Worm (Caenorhabditis elegans) whole organism, L4 larva: ENCODE data around the gene fbxb-42.

Source experiments
- F10B5.3 ChIP-seq: sonication (generic microtip); optimal IDR thresholded peaks from 2 replicates; lab custom pipeline; 2016; ENCODE audit warnings: mild to moderate bottlenecking, missing genetic modification characterization, missing compliant biosample characterization
- F44E2.7 ChIP-seq: fragments of 200-800 bp; sonication (Bioruptor generic); IDR thresholded peaks from 2 replicates; pipeline ENCODE4 v2.1.2; 2022; ENCODE audit warnings: missing genetic modification characterization, missing compliant biosample characterization
- T20F7.1 ChIP-seq: fragments of 200-800 bp; sonication (Bioruptor generic); optimal IDR thresholded peaks from 2 replicates; lab custom pipeline; 2018; ENCODE audit warnings: mild to moderate bottlenecking, missing genetic modification characterization, missing compliant biosample characterization
- Y105C5A.15 ChIP-seq: fragments of 200-800 bp; sonication (Bioruptor generic); IDR thresholded peaks from 2 replicates; pipeline ENCODE4 v1.3.6; 2022; ENCODE audit warnings: missing genetic modification characterization, missing compliant biosample characterization
- aha-1 ChIP-seq: fragments of 150-350 bp; peaks from one replicate; lab custom pipeline; 2014; ENCODE audit warnings: missing biosample characterization, missing genetic modification characterization
- arid-1 ChIP-seq: fragments of 200-800 bp; sonication (Bioruptor generic); conservative IDR thresholded peaks from 2 replicates; pipeline ENCODE4 v1.3.6; 2022; ENCODE audit warnings: missing genetic modification reagents, missing genetic modification characterization, missing compliant biosample characterization
- ceh-20 ChIP-seq: fragments of 200-800 bp; sonication (Bioruptor generic); IDR thresholded peaks from 2 replicates; pipeline ENCODE4 v1.3.6; 2022; ENCODE audit warnings: missing genetic modification reagents, missing genetic modification characterization, missing compliant biosample characterization
- ceh-28 ChIP-seq: fragments of 150-350 bp; optimal IDR thresholded peaks from 2 replicates; lab custom pipeline; 2014; ENCODE audit warnings: missing biosample characterization, missing genetic modification reagents, missing genetic modification characterization
- ces-1 ChIP-seq: fragments of 150-350 bp; sonication (generic microtip); optimal IDR thresholded peaks from 4 replicates; lab custom pipeline; 2014; ENCODE audit warnings: missing biosample characterization, missing genetic modification reagents, missing genetic modification characterization
- daf-16 ChIP-seq, 3 experiments: sonication (generic microtip); optimal IDR thresholded peaks; 2 replicates each; lab custom pipeline; 2016 to 2017; ENCODE audit warnings: missing genetic modification characterization in 3 of 3, missing genetic modification reagents in 3 of 3, mild to moderate bottlenecking in 2 of 3, missing compliant biosample characterization in 2 of 3, missing biosample characterization in 1 of 3, moderate library complexity in 1 of 3
- dmd-6 ChIP-seq: fragments of 200-800 bp; sonication (Bioruptor generic); IDR thresholded peaks from 2 replicates; pipeline ENCODE4 v1.3.6; 2022; ENCODE audit warnings: missing genetic modification reagents, missing genetic modification characterization, missing compliant biosample characterization
- dmd-9 ChIP-seq: fragments of 200-800 bp; sonication (Bioruptor generic); IDR thresholded peaks from 2 replicates; pipeline ENCODE4 v1.3.6; 2022; ENCODE audit warnings: missing genetic modification reagents, missing genetic modification characterization, missing compliant biosample characterization
- dpl-1 ChIP-seq: fragments of 150-350 bp; optimal IDR thresholded peaks from 2 replicates; lab custom pipeline; 2014; ENCODE audit warnings: missing biosample characterization, missing genetic modification reagents, missing genetic modification characterization
- dve-1 ChIP-seq: sonication (generic microtip); optimal IDR thresholded peaks from 2 replicates; lab custom pipeline; 2017; ENCODE audit warnings: antibody characterized with exemption, mild to moderate bottlenecking, missing genetic modification characterization, missing compliant biosample characterization; ENCODE audit not compliant: insufficient read depth
- fkh-10 ChIP-seq: fragments of 150-350 bp; optimal IDR thresholded peaks from 2 replicates; lab custom pipeline; 2014; ENCODE audit warnings: missing biosample characterization, missing genetic modification reagents, missing genetic modification characterization
- hlh-11 ChIP-seq: fragments of 200-800 bp; sonication (Bioruptor generic); optimal IDR thresholded peaks from 2 replicates; lab custom pipeline; 2018; ENCODE audit warnings: mild to moderate bottlenecking, missing genetic modification characterization, missing compliant biosample characterization
- lim-7 ChIP-seq: fragments of 200-800 bp; sonication (Bioruptor generic); IDR thresholded peaks from 2 replicates; pipeline ENCODE4 v1.3.6; 2022; ENCODE audit warnings: missing genetic modification characterization, missing compliant biosample characterization
- lin-29 ChIP-seq: fragments of 200-800 bp; sonication (Bioruptor generic); IDR thresholded peaks from 2 replicates; pipeline ENCODE4 v1.3.6; 2022; ENCODE audit warnings: missing genetic modification reagents, missing genetic modification characterization, missing compliant biosample characterization
- lir-3 ChIP-seq: sonication (generic microtip); optimal IDR thresholded peaks from 2 replicates; lab custom pipeline; 2016; ENCODE audit warnings: mild to moderate bottlenecking, missing genetic modification characterization, missing compliant biosample characterization
- lsy-2 ChIP-seq, 2 experiments: fragments of 150-350 bp in 1 of 2; sonication (generic microtip) in 1 of 2; optimal IDR thresholded peaks; 2 replicates each; lab custom pipeline; 2014 to 2017; ENCODE audit warnings: missing biosample characterization in 2 of 2, missing genetic modification characterization in 2 of 2
- mdl-1 ChIP-seq, 2 experiments: fragments of 150-350 bp in 1 of 2; sonication (generic microtip) in 1 of 2; optimal IDR thresholded peaks; 2 replicates each; lab custom pipeline; 2014 to 2017; ENCODE audit warnings: missing biosample characterization in 2 of 2, missing genetic modification characterization in 2 of 2
- mxl-2 ChIP-seq: fragments of 200-800 bp; sonication (Bioruptor generic); conservative IDR thresholded peaks from 2 replicates; pipeline ENCODE4 v1.3.6; 2022; ENCODE audit warnings: missing genetic modification reagents, missing genetic modification characterization, missing compliant biosample characterization
- mxl-3 ChIP-seq: fragments of 200-800 bp; sonication (Bioruptor generic); optimal IDR thresholded peaks from 2 replicates; lab custom pipeline; 2018; ENCODE audit warnings: mild to moderate bottlenecking, missing genetic modification characterization, missing compliant biosample characterization
- nhr-102 ChIP-seq: sonication (generic microtip); optimal IDR thresholded peaks from 2 replicates; lab custom pipeline; 2016; ENCODE audit warnings: mild to moderate bottlenecking, missing genetic modification characterization, moderate library complexity, missing compliant biosample characterization
- nhr-11 ChIP-seq: fragments of 150-350 bp; optimal IDR thresholded peaks from 2 replicates; lab custom pipeline; 2014; ENCODE audit warnings: missing biosample characterization, missing genetic modification characterization
- nhr-25 ChIP-seq: sonication (generic microtip); optimal IDR thresholded peaks from 2 replicates; lab custom pipeline; 2017; ENCODE audit warnings: missing genetic modification characterization, mild to moderate bottlenecking, missing compliant biosample characterization, antibody characterized with exemption, moderate library complexity, borderline replicate concordance; ENCODE audit not compliant: insufficient read depth
- nhr-28 ChIP-seq: fragments of 150-350 bp; optimal IDR thresholded peaks from 2 replicates; lab custom pipeline; 2014; ENCODE audit warnings: missing biosample characterization, missing genetic modification characterization
- nhr-77 ChIP-seq: fragments of 150-350 bp; optimal IDR thresholded peaks from 2 replicates; lab custom pipeline; 2014; ENCODE audit warnings: missing biosample characterization, missing genetic modification characterization
- pqm-1 ChIP-seq: sonication (generic microtip); optimal IDR thresholded peaks from 2 replicates; lab custom pipeline; 2017; ENCODE audit warnings: missing biosample characterization, missing genetic modification characterization
- sdz-12 ChIP-seq: fragments of 200-800 bp; sonication (Bioruptor generic); optimal IDR thresholded peaks from 2 replicates; lab custom pipeline; 2018; ENCODE audit warnings: mild to moderate bottlenecking, missing genetic modification characterization, missing compliant biosample characterization
- set-16 ChIP-seq: fragments of 200-800 bp; sonication (Bioruptor generic); IDR thresholded peaks from 2 replicates; pipeline ENCODE4 v1.3.6; 2022; ENCODE audit warnings: missing genetic modification reagents, missing genetic modification characterization, missing compliant biosample characterization
- snpc-1.2 ChIP-seq: fragments of 200-800 bp; sonication (Bioruptor generic); IDR thresholded peaks from 2 replicates; pipeline ENCODE4 v1.3.6; 2022; ENCODE audit warnings: missing genetic modification reagents, missing genetic modification characterization, missing compliant biosample characterization
- spr-1 ChIP-seq: sonication (generic microtip); optimal IDR thresholded peaks from 2 replicates; lab custom pipeline; 2016; ENCODE audit warnings: mild to moderate bottlenecking, missing genetic modification characterization, missing compliant biosample characterization
- tag-97 ChIP-seq: fragments of 200-800 bp; sonication (Bioruptor generic); IDR thresholded peaks from 2 replicates; pipeline ENCODE4 v1.3.6; 2022; ENCODE audit warnings: missing genetic modification characterization, missing compliant biosample characterization
- unc-130 ChIP-seq: sonication (generic microtip); optimal IDR thresholded peaks from 2 replicates; lab custom pipeline; 2016; ENCODE audit warnings: missing genetic modification reagents, missing genetic modification characterization, missing compliant biosample characterization
- vab-7 ChIP-seq: fragments of 200-800 bp; sonication (Bioruptor generic); IDR thresholded peaks from 2 replicates; pipeline ENCODE4 v1.3.6; 2022; ENCODE audit warnings: missing genetic modification reagents, missing genetic modification characterization, missing compliant biosample characterization
- zfp-3 ChIP-seq: fragments of 200-800 bp; sonication (Bioruptor generic); conservative IDR thresholded peaks from 2 replicates; pipeline ENCODE4 v1.3.6; 2022; ENCODE audit warnings: missing genetic modification reagents, missing genetic modification characterization, missing compliant biosample characterization
- zip-2 ChIP-seq: fragments of 150-350 bp; optimal IDR thresholded peaks from 2 replicates; lab custom pipeline; 2014; ENCODE audit warnings: missing biosample characterization, missing genetic modification characterization
- ztf-7 ChIP-seq: fragments of 150-350 bp; optimal IDR thresholded peaks from 2 replicates; lab custom pipeline; 2014; ENCODE audit warnings: missing biosample characterization, missing genetic modification characterization

Gene fbxb-42

DNA sequence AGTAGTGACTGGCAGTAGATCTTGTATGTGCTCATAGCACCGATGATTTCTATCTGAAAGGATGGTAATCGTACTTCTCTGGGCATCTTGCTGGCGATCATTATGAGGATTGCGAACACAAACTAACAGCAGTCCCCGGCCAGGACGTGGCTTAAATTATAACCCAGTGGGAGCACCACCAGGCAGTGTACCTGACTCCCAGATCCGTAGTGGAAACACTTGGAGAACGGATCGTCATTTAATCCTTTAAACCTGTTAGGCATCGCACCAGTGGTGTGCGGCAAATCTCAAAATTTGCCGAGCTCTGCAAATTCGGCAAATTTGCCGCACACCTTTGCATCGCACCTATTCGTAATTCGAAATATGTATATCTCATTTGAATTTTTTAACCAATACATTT lies 30.2 kb downstream of the fbxb-42 start, which contains the start of gene K05F6.8:
K05F6.8 (minus strand) TSS at position 101 of the 400 bp plus-strand sequence.
- TF ChIP-seq T20F7.1 (GFP tag; lab: Kevin White, UChicago) (no peak), F10B5.3 (no peak), daf-16 (GFP tag; optimal IDR thresholded peaks at IDR 0.05; lab: Kevin White, UChicago) (no peak), daf-16 (tag; optimal IDR thresholded peaks at IDR 0.05; lab: Kevin White, UChicago) (no peak), dmd-9 (GFP tag; lab: Robert Waterston, UW) (no peak), dmd-6 (GFP tag; lab: Robert Waterston, UW) (no peak), pqm-1 (tag; lab: Kevin White, UChicago) (no peak), sdz-12 (no peak)

DNA sequence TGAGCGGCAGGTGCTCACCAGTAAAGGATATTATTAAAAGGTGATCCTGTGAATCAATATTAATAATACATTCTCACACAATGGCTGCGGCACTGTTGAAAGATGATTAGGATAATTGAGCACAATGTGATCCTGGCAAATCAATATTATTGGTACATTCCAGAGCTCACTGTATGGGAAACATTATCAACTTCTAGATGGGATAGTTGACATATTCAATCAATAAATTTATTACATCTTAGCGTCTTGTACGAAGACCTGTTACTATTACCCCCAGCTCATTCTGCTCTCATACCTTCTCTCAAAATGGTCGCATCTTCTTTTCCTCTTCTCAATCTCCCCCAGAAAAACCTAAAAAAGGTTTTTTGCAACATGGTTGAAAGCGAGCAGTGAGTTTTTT lies 30.8 kb downstream of the fbxb-42 start, which contains the start of gene fbxb-49:
fbxb-49 (plus strand) TSS at position 301 of the 400 bp plus-strand sequence.
- TF ChIP-seq F44E2.7 (GFP tag; lab: Robert Waterston, UW), result no peak
- TF ChIP-seq aha-1 (tag; lab: Kevin White, UChicago), result peak; percentile 71

DNA sequence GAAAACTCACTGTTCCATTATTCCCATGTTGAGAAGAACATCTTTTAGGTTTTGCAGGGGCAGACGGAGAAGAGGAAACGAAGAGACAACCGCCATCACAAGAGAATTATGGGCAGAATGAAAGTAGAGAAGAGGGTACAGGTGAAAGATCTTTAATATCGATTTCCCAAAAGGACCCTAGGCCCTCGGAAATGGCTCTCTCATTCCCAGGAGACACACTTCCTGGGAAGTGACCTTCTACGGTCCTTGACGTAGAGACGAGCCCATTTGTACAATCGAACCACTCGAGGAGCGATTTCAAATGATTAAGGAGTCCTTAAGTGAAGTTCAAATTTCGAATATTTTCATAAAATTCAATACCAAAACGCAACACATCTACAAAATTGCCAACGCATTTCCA lies 33.6 kb downstream of the fbxb-42 start, which contains the start of gene fbxb-46:
fbxb-46 (minus strand) TSS at position 101 of the 400 bp plus-strand sequence.
- TF ChIP-seq lir-3 (tag; lab: Kevin White, UChicago), result no peak
- no peak for TF ChIP-seq lim-7
- TF ChIP-seq set-16, result no peak
- TF ChIP-seq zfp-3 (GFP tag; lab: Robert Waterston, UW), result no peak
- no peak for TF ChIP-seq tag-97 (GFP tag; lab: Robert Waterston, UW)
- no peak for TF ChIP-seq snpc-1.2
- no peak for TF ChIP-seq fkh-10
- no peak for TF ChIP-seq nhr-25 (tag; lab: Kevin White, UChicago)
- TF ChIP-seq hlh-11 (tag; lab: Kevin White, UChicago), result no peak
- TF ChIP-seq dpl-1 (GFP tag; lab: Kevin White, UChicago), result no peak
- no peak for TF ChIP-seq ceh-20 (GFP tag; lab: Robert Waterston, UW)
- no peak for TF ChIP-seq ceh-28 (tag; lab: Kevin White, UChicago)
- no peak for TF ChIP-seq spr-1
- no peak for TF ChIP-seq lin-29
- no peak for TF ChIP-seq mxl-3 (GFP tag; lab: Kevin White, UChicago)

DNA sequence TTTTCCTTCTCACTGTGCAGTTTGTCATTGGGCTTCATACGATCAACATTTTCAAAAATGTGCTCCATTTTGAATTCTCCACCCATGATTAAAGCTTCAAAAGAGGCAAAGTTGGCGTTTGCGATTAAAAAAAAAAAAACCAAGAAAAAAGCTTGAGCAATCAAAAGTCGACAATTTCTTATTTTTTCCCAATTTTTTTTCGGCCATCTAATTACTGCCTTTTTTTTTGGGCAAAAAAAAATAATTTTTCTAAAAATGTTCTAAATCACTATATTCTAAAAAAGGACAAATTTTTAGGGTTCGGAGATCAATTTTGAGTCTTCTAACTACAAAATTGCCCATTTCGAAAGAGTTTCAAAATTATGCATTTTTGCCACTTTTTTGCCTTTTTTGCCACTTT lies 38.6 kb downstream of the fbxb-42 start, which contains the start of gene K05F6.10:
K05F6.10 (minus strand) TSS at position 101 of the 400 bp plus-strand sequence.
- TF ChIP-seq lsy-2 (tag; optimal IDR thresholded peaks at IDR 0.05; lab: Kevin White, UChicago) (no peak), F44E2.7 (GFP tag; lab: Robert Waterston, UW) (no peak), mxl-2 (no peak), nhr-11 (tag; lab: Kevin White, UChicago) (no peak), dve-1 (tag; lab: Kevin White, UChicago) (no peak), unc-130 (GFP tag; lab: Kevin White, UChicago) (no peak), ces-1 (GFP tag; lab: Kevin White, UChicago) (no peak), vab-7 (GFP tag; lab: Robert Waterston, UW) (no peak)
- TF ChIP-seq, all 104 proteins: peak for 0

DNA sequence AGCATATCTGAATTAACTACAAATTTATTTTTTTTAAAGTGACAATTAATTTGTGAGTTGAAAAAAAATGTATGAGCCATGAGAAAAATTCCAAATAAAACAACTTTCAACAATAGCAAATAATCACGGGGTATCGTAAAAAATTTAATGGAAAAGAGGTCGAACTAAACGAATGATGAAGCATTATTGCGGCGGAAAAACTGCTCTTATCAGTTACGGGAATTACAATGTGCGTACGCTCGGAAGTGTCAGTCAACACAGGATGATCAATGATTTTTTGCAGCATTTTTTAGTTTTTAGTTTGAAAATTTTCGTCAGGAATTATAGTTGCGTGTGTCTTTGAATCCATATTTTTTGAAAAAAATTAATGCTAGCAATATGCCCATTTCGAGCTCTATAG lies 39.4 kb downstream of the fbxb-42 start:
- no peak for TF ChIP-seq ztf-7 (tag; lab: Kevin White, UChicago)
- TF ChIP-seq arid-1 (GFP tag; lab: Robert Waterston, UW), result no peak
- TF ChIP-seq nhr-28 (tag; lab: Kevin White, UChicago), result peak; percentile 70
- peak; percentile 92 for TF ChIP-seq pqm-1 (tag; lab: Kevin White, UChicago)
- TF ChIP-seq zip-2 (tag; lab: Kevin White, UChicago), result no peak
- TF ChIP-seq nhr-77, result no peak
- no peak for TF ChIP-seq mdl-1 (tag; optimal IDR thresholded peaks at IDR 0.05; lab: Kevin White, UChicago)
- peak; percentile 79 for TF ChIP-seq dmd-6 (GFP tag; lab: Robert Waterston, UW)
- TF ChIP-seq Y105C5A.15, result no peak
- peak; percentile 30 for TF ChIP-seq hlh-11 (tag; lab: Kevin White, UChicago)
- TF ChIP-seq nhr-102, result no peak
